Fruit fly (Drosophila melanogaster): ENCODE results near the gene CG17570.

DNA sequence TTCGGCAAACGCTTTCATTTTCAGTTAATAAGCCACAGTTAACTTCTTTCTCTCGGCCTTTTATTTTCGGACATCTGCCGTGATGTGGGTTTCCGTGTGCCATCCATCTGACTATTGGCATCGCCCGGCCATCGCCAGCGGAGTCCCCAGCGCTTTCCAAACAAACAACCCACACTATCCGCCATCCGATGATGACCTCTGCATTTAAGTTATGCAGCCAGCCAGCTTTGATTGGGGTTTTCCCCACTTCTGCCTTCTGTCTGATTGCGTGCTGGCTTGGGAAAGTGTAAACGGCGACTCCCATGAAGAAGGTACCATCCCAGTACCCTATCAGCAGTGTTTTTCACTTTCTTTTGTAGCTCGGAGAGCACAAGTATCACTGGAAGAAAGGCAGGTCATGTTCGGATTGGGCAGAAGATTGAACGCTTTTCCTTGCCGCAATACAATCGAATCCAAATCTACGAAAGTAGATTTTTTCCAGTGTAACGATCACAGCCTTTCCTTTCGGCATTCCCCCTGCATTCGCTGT, 49.0 kb upstream of the CG17570 start:
- TF ChIP-seq CG4282 (GFP tag; optimal IDR thresholded peaks at IDR 0.05) = no peak
- no peak for TF ChIP-seq CG8089 (GFP tag; optimal IDR thresholded peaks at IDR 0.05)
- no peak for TF ChIP-seq fd96Cb (tag; optimal IDR thresholded peaks at IDR 0.05)
- no peak for TF ChIP-seq CG16779 (GFP tag; IDR thresholded peaks at IDR 0.05)
- no peak for TF ChIP-seq ttk (GFP tag; IDR thresholded peaks at IDR 0.05)
